Worm (Caenorhabditis elegans) whole organism, young adult: ENCODE measurements around the gene R151.10.

ENCODE experiments used
- B0035.1 ChIP-seq: sonication (generic microtip); optimal IDR thresholded peaks from 2 replicates; lab custom pipeline; 2016; ENCODE audit warnings: missing genetic modification characterization, mild to moderate bottlenecking, missing compliant biosample characterization, missing genotype, missing genetic modification reagents
- B0336.3 ChIP-seq: fragments of 200-800 bp; sonication (Bioruptor generic); IDR thresholded peaks from 2 replicates; pipeline ENCODE4 v1.3.6; 2022; ENCODE audit warnings: missing genetic modification characterization, missing compliant biosample characterization
- C06A6.2 ChIP-seq: fragments of 200-800 bp; sonication (Bioruptor generic); conservative IDR thresholded peaks from 2 replicates; pipeline ENCODE4 v1.3.6; 2022; ENCODE audit warnings: missing genetic modification characterization, missing compliant biosample characterization
- C17E4.6 ChIP-seq: fragments of 200-800 bp; sonication (Bioruptor generic); IDR thresholded peaks from 2 replicates; pipeline ENCODE4 v1.3.6; 2022; ENCODE audit warnings: missing genetic modification reagents, missing genetic modification characterization, missing compliant biosample characterization
- D2030.7 ChIP-seq: fragments of 200-800 bp; sonication (Bioruptor generic); IDR thresholded peaks from 2 replicates; pipeline ENCODE4 v1.3.6; 2022; ENCODE audit warnings: missing genetic modification reagents, missing genetic modification characterization, missing compliant biosample characterization
- F10E7.11 ChIP-seq: sonication (generic microtip); optimal IDR thresholded peaks from 2 replicates; lab custom pipeline; 2017; ENCODE audit warnings: mild to moderate bottlenecking, missing genetic modification characterization, moderate library complexity, missing compliant biosample characterization
- F37B4.10 ChIP-seq: fragments of 200-800 bp; sonication (Bioruptor generic); IDR thresholded peaks from 2 replicates; pipeline ENCODE4 v1.3.6; 2022; ENCODE audit warnings: missing genetic modification characterization, missing compliant biosample characterization
- F39B2.1 ChIP-seq: fragments of 200-800 bp; sonication (Bioruptor generic); IDR thresholded peaks from 2 replicates; pipeline ENCODE4 v1.3.6; 2022; ENCODE audit warnings: missing genetic modification reagents, missing genetic modification characterization, missing compliant biosample characterization
- T26A5.8 ChIP-seq: sonication (generic microtip); optimal IDR thresholded peaks from 2 replicates; lab custom pipeline; 2016; ENCODE audit warnings: missing genetic modification characterization, missing compliant biosample characterization
- Y53F4B.3 ChIP-seq: fragments of 200-800 bp; sonication (Bioruptor generic); IDR thresholded peaks from 2 replicates; pipeline ENCODE4 v1.3.6; 2022; ENCODE audit warnings: missing genetic modification reagents, missing genetic modification characterization, missing compliant biosample characterization
- Y79H2A.3 ChIP-seq: fragments of 200-800 bp; sonication (Bioruptor generic); conservative IDR thresholded peaks from 2 replicates; pipeline ENCODE4 v1.3.6; 2022; ENCODE audit warnings: missing genetic modification reagents, missing genetic modification characterization, missing compliant biosample characterization
- akir-1 ChIP-seq: fragments of 200-800 bp; sonication (Bioruptor generic); optimal IDR thresholded peaks from 2 replicates; lab custom pipeline; 2018; ENCODE audit warnings: mild to moderate bottlenecking, missing genetic modification characterization, moderate library complexity, missing compliant biosample characterization
- ama-1 ChIP-seq, 3 experiments: fragments of 150-350 bp in 1 of 3; sonication (generic microtip) in 2 of 3; optimal IDR thresholded peaks; 2 replicates each; lab custom pipeline; 2014 to 2018; ENCODE audit warnings: missing biosample characterization in 2 of 3, missing genetic modification characterization in 2 of 3, missing genetic modification reagents in 2 of 3
- aptf-3 ChIP-seq: fragments of 200-800 bp; sonication (Bioruptor generic); IDR thresholded peaks from 2 replicates; pipeline ENCODE4 v1.3.6; 2022; ENCODE audit warnings: missing genetic modification characterization, missing compliant biosample characterization
- atf-7 ChIP-seq: sonication (generic microtip); optimal IDR thresholded peaks from 2 replicates; lab custom pipeline; 2017; ENCODE audit warnings: mild to moderate bottlenecking, missing genetic modification characterization, missing compliant biosample characterization
- attf-3 ChIP-seq: fragments of 200-800 bp; sonication (Bioruptor generic); conservative IDR thresholded peaks from 2 replicates; pipeline ENCODE4 v1.3.6; 2022; ENCODE audit warnings: missing genetic modification reagents, missing genetic modification characterization, missing compliant biosample characterization
- bed-1 ChIP-seq: fragments of 200-800 bp; sonication (Bioruptor generic); IDR thresholded peaks from 2 replicates; pipeline ENCODE4 v1.3.6; 2022; ENCODE audit warnings: missing genetic modification reagents, missing genetic modification characterization, missing compliant biosample characterization
- bed-2 ChIP-seq: fragments of 200-800 bp; sonication (Bioruptor generic); IDR thresholded peaks from 2 replicates; pipeline ENCODE4 v1.3.6; 2022; ENCODE audit warnings: missing genetic modification reagents, missing genetic modification characterization, missing compliant biosample characterization
- cebp-1 ChIP-seq, 2 experiments: fragments of 200-800 bp in 1 of 2; sonication (Bioruptor generic) in 1 of 2; sonication (generic microtip) in 1 of 2; IDR thresholded peaks in 1 of 2; optimal IDR thresholded peaks in 1 of 2; 2 replicates each; pipeline versions ENCODE4 v1.3.6 to Lab custom; 2017 to 2022; ENCODE audit warnings: missing compliant biosample characterization in 2 of 2, missing genetic modification characterization in 2 of 2, mild to moderate bottlenecking in 1 of 2, missing genetic modification reagents in 1 of 2, moderate library complexity in 1 of 2
- ceh-79 ChIP-seq: sonication (generic microtip); optimal IDR thresholded peaks from 2 replicates; lab custom pipeline; 2017; ENCODE audit warnings: mild to moderate bottlenecking, missing genetic modification characterization, missing compliant biosample characterization
- die-1 ChIP-seq: sonication (generic microtip); optimal IDR thresholded peaks from 2 replicates; lab custom pipeline; 2016; ENCODE audit warnings: missing genotype, mild to moderate bottlenecking, missing genetic modification characterization, missing compliant biosample characterization
- dox-1 ChIP-seq: fragments of 200-800 bp; sonication (Bioruptor generic); IDR thresholded peaks from 2 replicates; pipeline ENCODE4 v1.3.6; 2022; ENCODE audit warnings: missing genetic modification reagents, missing genetic modification characterization, missing compliant biosample characterization
- dpl-1 ChIP-seq: fragments of 150-350 bp; optimal IDR thresholded peaks from 2 replicates; lab custom pipeline; 2014; ENCODE audit warnings: missing biosample characterization, missing genetic modification reagents, missing genetic modification characterization
- efl-1 ChIP-seq: fragments of 150-350 bp; optimal IDR thresholded peaks from 2 replicates; lab custom pipeline; 2014; ENCODE audit warnings: missing biosample characterization, missing genetic modification reagents, missing genetic modification characterization
- egl-18 ChIP-seq: fragments of 200-800 bp; sonication (Bioruptor generic); IDR thresholded peaks from 2 replicates; pipeline ENCODE4 v1.3.6; 2022; ENCODE audit warnings: missing genetic modification reagents, missing genetic modification characterization, missing compliant biosample characterization
- egrh-3 ChIP-seq: fragments of 200-800 bp; sonication (Bioruptor generic); IDR thresholded peaks from 2 replicates; pipeline ENCODE4 v1.3.6; 2022; ENCODE audit warnings: missing genetic modification reagents, missing genetic modification characterization, missing compliant biosample characterization
- gei-17 ChIP-seq: fragments of 200-800 bp; sonication (Bioruptor generic); optimal IDR thresholded peaks from 2 replicates; lab custom pipeline; 2018; ENCODE audit warnings: mild to moderate bottlenecking, missing genetic modification characterization, missing compliant biosample characterization
- hlh-12 ChIP-seq: sonication (generic microtip); optimal IDR thresholded peaks from 2 replicates; lab custom pipeline; 2016; ENCODE audit warnings: missing genetic modification characterization, missing compliant biosample characterization
- hmg-20 ChIP-seq: fragments of 200-800 bp; sonication (Bioruptor generic); IDR thresholded peaks from 2 replicates; pipeline ENCODE4 v1.3.6; 2022; ENCODE audit warnings: missing genetic modification reagents, missing genetic modification characterization, missing compliant biosample characterization
- hrde-1 ChIP-seq: sonication (generic microtip); optimal IDR thresholded peaks from 2 replicates; lab custom pipeline; 2016; ENCODE audit warnings: missing genetic modification characterization, mild to moderate bottlenecking, missing compliant biosample characterization, moderate library complexity, missing genotype, missing genetic modification reagents, borderline replicate concordance
- hsf-1 ChIP-seq: fragments of 200-800 bp; sonication (Bioruptor generic); IDR thresholded peaks from 2 replicates; pipeline ENCODE4 v1.3.6; 2022; ENCODE audit warnings: missing genetic modification reagents, missing genetic modification characterization, missing compliant biosample characterization
- lag-1 ChIP-seq: fragments of 200-800 bp; sonication (Bioruptor generic); IDR thresholded peaks from 2 replicates; pipeline ENCODE4 v1.3.6; 2022; ENCODE audit warnings: missing genetic modification reagents, missing genetic modification characterization, missing compliant biosample characterization
- lsy-27 ChIP-seq: sonication (generic microtip); optimal IDR thresholded peaks from 2 replicates; lab custom pipeline; 2017; ENCODE audit warnings: missing genetic modification characterization, mild to moderate bottlenecking, missing compliant biosample characterization, antibody characterized with exemption, missing genotype, borderline replicate concordance; ENCODE audit not compliant: insufficient read depth
- madf-3 ChIP-seq: fragments of 200-800 bp; sonication (Bioruptor generic); IDR thresholded peaks from 2 replicates; pipeline ENCODE4 v1.3.6; 2022; ENCODE audit warnings: missing genetic modification reagents, missing genetic modification characterization, missing compliant biosample characterization
- madf-6 ChIP-seq: fragments of 200-800 bp; sonication (Bioruptor generic); IDR thresholded peaks from 2 replicates; pipeline ENCODE4 v1.3.6; 2022; ENCODE audit warnings: missing genetic modification reagents, missing genetic modification characterization, missing compliant biosample characterization
- mcd-1 ChIP-seq: fragments of 200-800 bp; sonication (Bioruptor generic); IDR thresholded peaks from 2 replicates; pipeline ENCODE4 v1.3.6; 2022; ENCODE audit warnings: missing genetic modification reagents, missing genetic modification characterization, missing compliant biosample characterization
- mes-4 ChIP-seq: sonication (generic microtip); optimal IDR thresholded peaks from 2 replicates; lab custom pipeline; 2016; ENCODE audit warnings: missing genotype, missing genetic modification characterization, missing compliant biosample characterization
- mxl-1 ChIP-seq: sonication (generic microtip); optimal IDR thresholded peaks from 2 replicates; lab custom pipeline; 2016; ENCODE audit warnings: missing genetic modification characterization, missing compliant biosample characterization
- nfya-2 ChIP-seq: fragments of 200-800 bp; sonication (Bioruptor generic); IDR thresholded peaks from 2 replicates; pipeline ENCODE4 v1.3.6; 2022; ENCODE audit warnings: missing genetic modification reagents, missing genetic modification characterization, missing compliant biosample characterization
- nfyb-1 ChIP-seq: fragments of 200-800 bp; sonication (Bioruptor generic); IDR thresholded peaks from 2 replicates; pipeline ENCODE4 v1.3.6; 2022; ENCODE audit warnings: missing genetic modification reagents, missing genetic modification characterization, missing compliant biosample characterization
- nhr-179 ChIP-seq: sonication (generic microtip); optimal IDR thresholded peaks from 2 replicates; lab custom pipeline; 2016; ENCODE audit warnings: mild to moderate bottlenecking, missing genetic modification characterization, missing compliant biosample characterization
- nhr-27 ChIP-seq: fragments of 200-800 bp; sonication (Bioruptor generic); optimal IDR thresholded peaks from 2 replicates; lab custom pipeline; 2018; ENCODE audit warnings: mild to moderate bottlenecking, missing genetic modification characterization, moderate library complexity, missing compliant biosample characterization
- rec-8 ChIP-seq, 2 experiments: sonication (generic microtip); optimal IDR thresholded peaks; 2 replicates each; lab custom pipeline; 2016; ENCODE audit warnings: mild to moderate bottlenecking in 2 of 2, missing genetic modification characterization in 2 of 2, missing genetic modification reagents in 2 of 2, missing genotype in 2 of 2, missing biosample characterization in 1 of 2, missing compliant biosample characterization in 1 of 2, moderate library complexity in 1 of 2
- repo-1 ChIP-seq: sonication (generic microtip); optimal IDR thresholded peaks from 2 replicates; lab custom pipeline; 2017; ENCODE audit warnings: mild to moderate bottlenecking, missing genetic modification characterization, missing compliant biosample characterization
- unc-130 ChIP-seq: sonication (generic microtip); optimal IDR thresholded peaks from 2 replicates; lab custom pipeline; 2016; ENCODE audit warnings: missing genetic modification reagents, missing genetic modification characterization, missing compliant biosample characterization
- xnd-1 ChIP-seq: sonication (generic microtip); optimal IDR thresholded peaks from 2 replicates; lab custom pipeline; 2016; ENCODE audit warnings: missing genotype, missing genetic modification reagents, missing genetic modification characterization, missing compliant biosample characterization
- ztf-28 ChIP-seq: fragments of 200-800 bp; sonication (Bioruptor generic); IDR thresholded peaks from 2 replicates; pipeline ENCODE4 v1.3.6; 2022; ENCODE audit warnings: missing genetic modification reagents, missing genetic modification characterization, missing compliant biosample characterization
- ztf-3 ChIP-seq: fragments of 200-800 bp; sonication (Bioruptor generic); optimal IDR thresholded peaks from 2 replicates; lab custom pipeline; 2018; ENCODE audit warnings: mild to moderate bottlenecking, missing genetic modification characterization, missing compliant biosample characterization

R151.10 gene

DNA sequence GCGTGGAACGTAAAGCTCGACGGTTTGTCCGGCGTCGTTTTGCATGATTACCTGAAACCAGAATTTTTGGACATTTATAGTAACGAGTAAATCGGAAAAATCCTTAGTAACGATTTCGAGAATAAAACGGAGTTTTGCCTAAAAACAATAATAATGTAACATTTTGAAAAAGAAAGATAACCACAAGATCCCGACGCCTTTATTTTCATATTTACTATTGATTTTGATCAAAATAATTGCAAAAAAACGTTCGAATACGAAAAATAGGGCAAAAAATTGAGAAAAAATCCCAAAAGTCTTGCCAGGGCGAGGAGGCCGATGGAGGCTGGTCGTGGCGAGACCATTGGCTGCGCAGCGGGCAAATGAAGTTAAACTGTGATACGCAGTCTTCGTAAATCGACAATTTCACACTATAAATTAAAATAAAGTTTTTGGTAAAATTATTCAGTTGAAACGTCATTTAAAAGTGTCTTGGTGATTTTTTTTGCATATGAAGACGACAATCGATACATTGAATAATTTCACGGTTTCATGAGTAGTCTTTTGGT lies 41.1 kb downstream of the R151.10 start, which contains the start of gene rps-21 (continued):
- TF ChIP-seq B0035.1 (tag; lab: Kevin White, UChicago): no peak
- TF ChIP-seq akir-1 (GFP tag; lab: Kevin White, UChicago): no peak
- TF ChIP-seq hmg-20 (GFP tag; lab: Robert Waterston, UW): no peak
- TF ChIP-seq xnd-1 (tag; lab: Kevin White, UChicago): no peak
- no peak for TF ChIP-seq B0336.3 (GFP tag; lab: Robert Waterston, UW)
- peak; percentile 49; the same call in 1 of the 2 replicates for TF ChIP-seq dox-1 (GFP tag; lab: Robert Waterston, UW)
- TF ChIP-seq nfya-2 (GFP tag; lab: Robert Waterston, UW): no peak
- TF ChIP-seq F10E7.11 (tag; lab: Kevin White, UChicago): no peak
- no peak for TF ChIP-seq atf-7
- TF ChIP-seq ceh-79: no peak
- TF ChIP-seq rec-8 (tag; optimal IDR thresholded peaks at IDR 0.05; lab: Kevin White, UChicago): no peak
- no peak for TF ChIP-seq F37B4.10
- no peak for TF ChIP-seq egrh-3 (GFP tag; lab: Robert Waterston, UW)
- no peak for TF ChIP-seq ztf-3 (GFP tag; lab: Kevin White, UChicago)
- no peak for TF ChIP-seq bed-2
- no peak for TF ChIP-seq hrde-1
- no peak for TF ChIP-seq nhr-27 (tag; lab: Kevin White, UChicago)
- peak; percentile 30; the same call in 1 of the 2 replicates for TF ChIP-seq nfyb-1 (GFP tag; lab: Robert Waterston, UW)
- no peak for TF ChIP-seq lag-1
- no peak for TF ChIP-seq T26A5.8 (tag; lab: Kevin White, UChicago)
- TF ChIP-seq Y53F4B.3: no peak
- no peak for TF ChIP-seq Y79H2A.3 (GFP tag; lab: Robert Waterston, UW)
- no peak for TF ChIP-seq hlh-12 (tag; lab: Kevin White, UChicago)
- TF ChIP-seq D2030.7 (GFP tag; lab: Robert Waterston, UW): 0 out of 2 replicates have a peak, but pooled peaks have one; percentile 25
- TF ChIP-seq cebp-1 (GFP tag; IDR thresholded peaks at IDR 0.05; lab: Robert Waterston, UW): 0 out of 2 replicates have a peak, but pooled peaks have one; percentile 10
- TF ChIP-seq cebp-1 (tag; optimal IDR thresholded peaks at IDR 0.05; lab: Kevin White, UChicago): peak; percentile 42
- no peak for TF ChIP-seq mes-4 (tag; lab: Kevin White, UChicago)
- no peak for TF ChIP-seq ztf-28 (GFP tag; lab: Robert Waterston, UW)
- TF ChIP-seq mcd-1 (GFP tag; lab: Robert Waterston, UW): peak; percentile 77
- TF ChIP-seq hsf-1: no peak
- no peak for TF ChIP-seq die-1 (tag; lab: Kevin White, UChicago)
- peak; percentile 59 for TF ChIP-seq madf-6 (GFP tag; lab: Robert Waterston, UW)
- TF ChIP-seq mxl-1: no peak
- no peak for TF ChIP-seq F39B2.1 (GFP tag; lab: Robert Waterston, UW)
- TF ChIP-seq nhr-179: no peak
- no peak for TF ChIP-seq gei-17 (GFP tag; lab: Kevin White, UChicago)
- no peak for TF ChIP-seq lsy-27 (tag; lab: Kevin White, UChicago)
- peak; percentile 51 for TF ChIP-seq dpl-1 (GFP tag; lab: Kevin White, UChicago)
- no peak for TF ChIP-seq C06A6.2 (GFP tag; lab: Robert Waterston, UW)
- TF ChIP-seq unc-130: no peak
- no peak for TF ChIP-seq aptf-3 (GFP tag; lab: Robert Waterston, UW)
- TF ChIP-seq attf-3 (GFP tag; lab: Robert Waterston, UW): peak; percentile 34
- TF ChIP-seq egl-18 (GFP tag; lab: Robert Waterston, UW): no peak
- TF ChIP-seq repo-1 (tag; lab: Kevin White, UChicago): no peak
- no peak for TF ChIP-seq ama-1 (optimal IDR thresholded peaks at IDR 0.05; lab: Kevin White, UChicago)
- no peak for TF ChIP-seq ama-1 (GFP tag; optimal IDR thresholded peaks at IDR 0.05; lab: Kevin White, UChicago)
- TF ChIP-seq C17E4.6 (GFP tag; lab: Robert Waterston, UW): no peak
- no peak for TF ChIP-seq bed-1 (GFP tag; lab: Robert Waterston, UW)
- TF ChIP-seq madf-3: 0 out of 2 replicates have a peak, but pooled peaks have one; percentile 16
- peak; percentile 42 for TF ChIP-seq efl-1 (GFP tag; lab: Kevin White, UChicago)
